Worm (Caenorhabditis elegans) whole organism, L1 larva: ENCODE results near the gene epic-1.

Experiments used
- C04F5.9 ChIP-seq: sonication (generic microtip); optimal IDR thresholded peaks from 2 replicates; lab custom pipeline; 2016; ENCODE audit warnings: missing genetic modification characterization, missing compliant biosample characterization
- C16A3.4 ChIP-seq: fragments of 150-350 bp; optimal IDR thresholded peaks from 2 replicates; lab custom pipeline; 2014; ENCODE audit warnings: missing biosample characterization, missing genetic modification characterization
- F16B12.6 ChIP-seq: fragments of 150-350 bp; optimal IDR thresholded peaks from 2 replicates; lab custom pipeline; 2014; ENCODE audit warnings: missing biosample characterization, missing genetic modification characterization
- Y116A8C.19 ChIP-seq: sonication (generic microtip); optimal IDR thresholded peaks from 2 replicates; lab custom pipeline; 2016; ENCODE audit warnings: missing compliant biosample characterization, missing genetic modification characterization, borderline replicate concordance
- aly-2 ChIP-seq: fragments of 150-350 bp; optimal IDR thresholded peaks from 2 replicates; lab custom pipeline; 2014; ENCODE audit warnings: missing biosample characterization, missing genetic modification characterization
- ceh-63 ChIP-seq: fragments of 200-800 bp; sonication (Bioruptor generic); optimal IDR thresholded peaks from 2 replicates; lab custom pipeline; 2018; ENCODE audit warnings: mild to moderate bottlenecking, missing genetic modification characterization, missing compliant biosample characterization
- ceh-8 ChIP-seq: fragments of 200-800 bp; sonication (Bioruptor generic); optimal IDR thresholded peaks from 2 replicates; lab custom pipeline; 2018; ENCODE audit warnings: mild to moderate bottlenecking, missing genetic modification characterization, moderate library complexity, missing compliant biosample characterization
- ceh-82 ChIP-seq, 3 experiments: fragments of 150-350 bp in 1 of 3; sonication (generic microtip) in 2 of 3; optimal IDR thresholded peaks; 2 replicates each; lab custom pipeline; 2014 to 2017; ENCODE audit warnings: missing biosample characterization in 3 of 3, missing genetic modification characterization in 3 of 3
- ces-1 ChIP-seq: fragments of 150-350 bp; optimal IDR thresholded peaks from 2 replicates; lab custom pipeline; 2014; ENCODE audit warnings: missing biosample characterization, missing genetic modification reagents, missing genetic modification characterization
- efl-1 ChIP-seq, 4 experiments: fragments of 150-350 bp; optimal IDR thresholded peaks in 3 of 4; peaks in 1 of 4; 1 replicate in 1 of 4; 2 replicates in 3 of 4; lab custom pipeline; 2014; ENCODE audit warnings: missing biosample characterization in 2 of 4, missing genetic modification characterization in 2 of 4, missing genetic modification reagents in 2 of 4
- efl-3 ChIP-seq: fragments of 200-800 bp; sonication (Bioruptor generic); optimal IDR thresholded peaks from 2 replicates; lab custom pipeline; 2018; ENCODE audit warnings: mild to moderate bottlenecking, missing genetic modification characterization, missing compliant biosample characterization
- elt-2 ChIP-seq: sonication (generic microtip); optimal IDR thresholded peaks from 2 replicates; lab custom pipeline; 2016; ENCODE audit warnings: missing genetic modification characterization, mild to moderate bottlenecking, inconsistent platforms, missing compliant biosample characterization, missing genetic modification reagents
- fkh-4 ChIP-seq: sonication (generic microtip); optimal IDR thresholded peaks from 2 replicates; lab custom pipeline; 2016; ENCODE audit warnings: missing compliant biosample characterization, missing genetic modification characterization, borderline replicate concordance
- fkh-8 ChIP-seq: sonication (generic microtip); optimal IDR thresholded peaks from 2 replicates; lab custom pipeline; 2016; ENCODE audit warnings: mild to moderate bottlenecking, missing genetic modification characterization, missing compliant biosample characterization
- fos-1 ChIP-seq: fragments of 150-350 bp; optimal IDR thresholded peaks from 2 replicates; lab custom pipeline; 2014; ENCODE audit warnings: missing biosample characterization, missing genetic modification characterization
- hlh-4 ChIP-seq: sonication (generic microtip); optimal IDR thresholded peaks from 2 replicates; lab custom pipeline; 2016; ENCODE audit warnings: mild to moderate bottlenecking, missing genetic modification characterization, missing compliant biosample characterization
- hpl-2 ChIP-seq: fragments of 150-350 bp; optimal IDR thresholded peaks from 2 replicates; lab custom pipeline; 2014; ENCODE audit warnings: missing biosample characterization, missing genetic modification reagents, missing genetic modification characterization
- lin-14 ChIP-seq: fragments of 200-800 bp; sonication (Bioruptor generic); optimal IDR thresholded peaks from 2 replicates; lab custom pipeline; 2018; ENCODE audit warnings: mild to moderate bottlenecking, missing genetic modification characterization, moderate library complexity, missing compliant biosample characterization
- lin-15B ChIP-seq: fragments of 150-350 bp; sonication (generic microtip); optimal IDR thresholded peaks from 3 replicates; lab custom pipeline; 2014; ENCODE audit warnings: missing biosample characterization, missing genetic modification characterization
- lin-35 ChIP-seq, 2 experiments: fragments of 150-350 bp; optimal IDR thresholded peaks; 2 replicates each; lab custom pipeline; 2014; ENCODE audit warnings: missing biosample characterization in 2 of 2, missing genetic modification characterization in 2 of 2, missing genetic modification reagents in 2 of 2
- mep-1 ChIP-seq: fragments of 150-350 bp; optimal IDR thresholded peaks from 2 replicates; lab custom pipeline; 2014; ENCODE audit warnings: missing biosample characterization, missing genetic modification characterization
- nhr-12 ChIP-seq: sonication (generic microtip); optimal IDR thresholded peaks from 2 replicates; lab custom pipeline; 2017; ENCODE audit warnings: missing biosample characterization, missing genetic modification characterization
- nhr-19 ChIP-seq: fragments of 200-800 bp; sonication (Bioruptor generic); conservative IDR thresholded peaks from 2 replicates; pipeline ENCODE4 v1.3.6; 2022; ENCODE audit warnings: missing genetic modification characterization, missing compliant biosample characterization
- nhr-20 ChIP-seq: sonication (generic microtip); optimal IDR thresholded peaks from 2 replicates; lab custom pipeline; 2016; ENCODE audit warnings: mild to moderate bottlenecking, missing genetic modification characterization, missing compliant biosample characterization
- nhr-47 ChIP-seq: sonication (generic microtip); optimal IDR thresholded peaks from 2 replicates; lab custom pipeline; 2016; ENCODE audit warnings: mild to moderate bottlenecking, missing genetic modification characterization, moderate library complexity, missing compliant biosample characterization
- nhr-71 ChIP-seq: sonication (generic microtip); optimal IDR thresholded peaks from 2 replicates; lab custom pipeline; 2016; ENCODE audit warnings: mild to moderate bottlenecking, missing genetic modification characterization, moderate library complexity, missing compliant biosample characterization
- nhr-76 ChIP-seq: sonication (generic microtip); optimal IDR thresholded peaks from 2 replicates; lab custom pipeline; 2017; ENCODE audit warnings: missing biosample characterization, missing genetic modification characterization
- nhr-77 ChIP-seq: fragments of 150-350 bp; optimal IDR thresholded peaks from 2 replicates; lab custom pipeline; 2014; ENCODE audit warnings: missing biosample characterization, missing genetic modification characterization
- nhr-84 ChIP-seq: sonication (generic microtip); optimal IDR thresholded peaks from 2 replicates; lab custom pipeline; 2017; ENCODE audit warnings: missing biosample characterization, missing genetic modification characterization
- skn-1 ChIP-seq: fragments of 150-350 bp; optimal IDR thresholded peaks from 2 replicates; lab custom pipeline; 2014; ENCODE audit warnings: missing biosample characterization, missing genetic modification characterization
- snu-23 ChIP-seq: sonication (generic microtip); optimal IDR thresholded peaks from 2 replicates; lab custom pipeline; 2016; ENCODE audit warnings: missing genetic modification characterization, missing compliant biosample characterization
- sptf-1 ChIP-seq: fragments of 150-350 bp; optimal IDR thresholded peaks from 2 replicates; lab custom pipeline; 2014; ENCODE audit warnings: missing biosample characterization, missing genetic modification characterization
- swsn-7 ChIP-seq: sonication (generic microtip); optimal IDR thresholded peaks from 2 replicates; lab custom pipeline; 2016; ENCODE audit warnings: missing genetic modification characterization, missing compliant biosample characterization
- unc-130 ChIP-seq: fragments of 150-350 bp; optimal IDR thresholded peaks from 2 replicates; lab custom pipeline; 2017; ENCODE audit warnings: missing biosample characterization, missing genetic modification characterization, inconsistent platforms
- unc-30 ChIP-seq: sonication (generic microtip); optimal IDR thresholded peaks from 2 replicates; lab custom pipeline; 2017; ENCODE audit warnings: missing biosample characterization, missing genetic modification characterization
- unc-86 ChIP-seq: sonication (generic microtip); optimal IDR thresholded peaks from 2 replicates; lab custom pipeline; 2016; ENCODE audit warnings: missing genetic modification characterization, missing compliant biosample characterization
- vab-15 ChIP-seq: sonication (generic microtip); optimal IDR thresholded peaks from 2 replicates; lab custom pipeline; 2017; ENCODE audit warnings: missing genotype, mild to moderate bottlenecking, missing genetic modification characterization, missing compliant biosample characterization
- zag-1 ChIP-seq: fragments of 150-350 bp; optimal IDR thresholded peaks from 2 replicates; lab custom pipeline; 2014; ENCODE audit warnings: missing biosample characterization, missing genetic modification characterization
- zip-4 ChIP-seq: fragments of 200-800 bp; sonication (Bioruptor generic); optimal IDR thresholded peaks from 2 replicates; lab custom pipeline; 2018; ENCODE audit warnings: mild to moderate bottlenecking, missing genetic modification characterization, moderate library complexity, missing compliant biosample characterization
- ztf-11 ChIP-seq, 2 experiments: sonication (generic microtip); optimal IDR thresholded peaks; 2 replicates each; lab custom pipeline; 2016 to 2017; ENCODE audit warnings: missing genetic modification characterization in 2 of 2, missing biosample characterization in 1 of 2, missing compliant biosample characterization in 1 of 2

Gene epic-1

ce11 chrIV:17432223-17432826 lies 39.4 kb downstream of the epic-1 start:
- TF ChIP-seq ceh-8 (GFP tag; lab: Kevin White, UChicago) = no peak
- peak; percentile 49 for TF ChIP-seq elt-2 (tag; lab: Kevin White, UChicago)
- no peak for TF ChIP-seq unc-30 (tag; lab: Kevin White, UChicago)
- TF ChIP-seq nhr-12 (tag; lab: Kevin White, UChicago) = no peak
- TF ChIP-seq C04F5.9 (tag; lab: Kevin White, UChicago) = no peak
- no peak for TF ChIP-seq hpl-2 (GFP tag; lab: Kevin White, UChicago)

ce11 chrIV:17431287-17431686 lies 40.4 kb downstream of the epic-1 start, which contains the start of gene lact-6:
TSS of gene lact-6 (minus strand) at chrIV:17431387.
- no peak for TF ChIP-seq nhr-19 (GFP tag; lab: Robert Waterston, UW)
- no peak for TF ChIP-seq lin-15B (tag; lab: Kevin White, UChicago)
- TF ChIP-seq nhr-76 = no peak
- TF ChIP-seq swsn-7 (tag; lab: Kevin White, UChicago) = no peak
- no peak for TF ChIP-seq efl-3 (GFP tag; lab: Kevin White, UChicago)
- TF ChIP-seq skn-1 (tag; lab: Kevin White, UChicago) = no peak
- TF ChIP-seq lin-14 = no peak
- no peak for TF ChIP-seq aly-2
- TF ChIP-seq ceh-8 (GFP tag; lab: Kevin White, UChicago) = no peak
- no peak for TF ChIP-seq vab-15 (tag; lab: Kevin White, UChicago)
- no peak for TF ChIP-seq Y116A8C.19
- no peak for TF ChIP-seq fos-1
- no peak for TF ChIP-seq C16A3.4 (tag; lab: Kevin White, UChicago)
- no peak for TF ChIP-seq hlh-4 (tag; lab: Kevin White, UChicago)
- TF ChIP-seq fkh-4 (tag; lab: Kevin White, UChicago) = no peak
- TF ChIP-seq zip-4 (GFP tag; lab: Kevin White, UChicago) = no peak
- no peak for TF ChIP-seq unc-86 (tag; lab: Kevin White, UChicago)
- no peak for TF ChIP-seq nhr-84 (tag; lab: Kevin White, UChicago)
- no peak for TF ChIP-seq ces-1 (GFP tag; lab: Kevin White, UChicago)

ce11 chrIV:17427423-17427822 lies 44.3 kb downstream of the epic-1 start, which contains the start of gene C06A12.3:
TSS of gene C06A12.3 (plus strand) at chrIV:17427723.
- no peak for TF ChIP-seq nhr-47
- TF ChIP-seq ztf-11 (tag; optimal IDR thresholded peaks at IDR 0.05; lab: Kevin White, UChicago) = no peak
- no peak for TF ChIP-seq nhr-76
- no peak for TF ChIP-seq ceh-82 (tag; optimal IDR thresholded peaks at IDR 0.05; lab: Kevin White, UChicago)
- no peak for TF ChIP-seq F16B12.6 (tag; lab: Kevin White, UChicago)
- TF ChIP-seq mep-1 = no peak
- TF ChIP-seq efl-1 (optimal IDR thresholded peaks at IDR 0.05; lab: Kevin White, UChicago) = no peak
- TF ChIP-seq efl-1 (GFP tag; optimal IDR thresholded peaks at IDR 0.05 in 1 of 2; lab: Kevin White, UChicago) = no peak
- TF ChIP-seq nhr-20 (tag; lab: Kevin White, UChicago) = no peak

- no peak for TF ChIP-seq vab-15 (tag; lab: Kevin White, UChicago)
- no peak for TF ChIP-seq ceh-63 (GFP tag; lab: Kevin White, UChicago)
- TF ChIP-seq nhr-71 (tag; lab: Kevin White, UChicago) = peak; percentile 37
- TF ChIP-seq nhr-77 = peak; percentile 40
- peak in 1 of 3 experiments; percentile 40 for TF ChIP-seq ceh-82 (tag; optimal IDR thresholded peaks at IDR 0.05; lab: Kevin White, UChicago)
- peak; percentile 85 for TF ChIP-seq lin-14
- peak; percentile 9 for TF ChIP-seq zag-1 (tag; lab: Kevin White, UChicago)
- no peak for TF ChIP-seq sptf-1 (tag; lab: Kevin White, UChicago)
- peak; percentile 35 for TF ChIP-seq fkh-8 (tag; lab: Kevin White, UChicago)
- no peak for TF ChIP-seq unc-130 (tag; lab: Kevin White, UChicago)
- TF ChIP-seq nhr-47 = peak; percentile 6
- TF ChIP-seq nhr-19 (GFP tag; lab: Robert Waterston, UW) = peak; percentile 27; the same call in 1 of the 2 replicates
- peak; percentile 28 for TF ChIP-seq mep-1
- TF ChIP-seq snu-23 = peak; percentile 27
- peak in 1 of 2 experiments; percentile 27 for TF ChIP-seq lin-35 (GFP tag; optimal IDR thresholded peaks at IDR 0.05; lab: Kevin White, UChicago)
- peak; percentile 38 for TF ChIP-seq swsn-7 (tag; lab: Kevin White, UChicago)
- TF ChIP-seq efl-1 (optimal IDR thresholded peaks at IDR 0.05; lab: Kevin White, UChicago) = peak; percentile 30 to 45
- no peak for TF ChIP-seq efl-1 (GFP tag; optimal IDR thresholded peaks at IDR 0.05 in 1 of 2; lab: Kevin White, UChicago)
- TF ChIP-seq unc-86 (tag; lab: Kevin White, UChicago) = peak; percentile 11
Observed at ce11 chrIV:17426970-17427369, 44.8 kb downstream of the epic-1 start.
